Fruit fly (Drosophila melanogaster) whole organism: Measurements from ENCODE around the gene Zw10.
A peak's percentile ranks its signal among the peaks of the same experiment; 100 is the strongest.

Experiments used
- CG8478 ChIP-seq: fragments of >200 bp; optimal IDR thresholded peaks from 2 replicates; lab custom pipeline; 2018; ENCODE audit warnings: inconsistent platforms
- Dll ChIP-seq: fragments of >200 bp; optimal IDR thresholded peaks from 2 replicates; lab custom pipeline; 2017
- EcR ChIP-seq, 2 experiments: fragments of >200 bp; optimal IDR thresholded peaks; 2 replicates each; lab custom pipeline; 2017; ENCODE audit warnings: missing biosample characterization in 2 of 2, missing genetic modification characterization in 2 of 2, missing genetic modification reagents in 2 of 2
- pan ChIP-seq: fragments of >200 bp; optimal IDR thresholded peaks from 2 replicates; lab custom pipeline; 2017
- psq ChIP-seq: fragments of >200 bp; optimal IDR thresholded peaks from 2 replicates; lab custom pipeline; 2017
- usp ChIP-seq: fragments of >200 bp; optimal IDR thresholded peaks from 2 replicates; lab custom pipeline; 2017; ENCODE audit warnings: missing biosample characterization, missing genetic modification characterization, mixed read lengths

Zw10 gene

dm6 chrX:2603851-2604505 is at the start of gene Zw10, which contains the start of gene Klp3A:
Gene Zw10, plus strand, starts transcription at chrX:2604197.
Gene Klp3A, minus strand, starts transcription at chrX:2604052.
- TF ChIP-seq EcR (GFP tag; optimal IDR thresholded peaks at IDR 0.05; lab: Kevin White, UChicago), result no peak
- TF ChIP-seq CG8478 (lab: Kevin White, UChicago), result no peak
- TF ChIP-seq Dll, result no peak
- TF ChIP-seq pan (lab: Kevin White, UChicago), result no peak
- TF ChIP-seq usp, result no peak
- no peak for TF ChIP-seq psq (lab: Kevin White, UChicago)

dm6 chrX:2580319-2581008 is 23.5 kb upstream of the Zw10 start, which contains the start of the genes Vha36-3 and AANATL7:
Gene Vha36-3, minus strand, starts transcription at chrX:2580560.
Gene AANATL7, plus strand, starts transcription at chrX:2580958.
- TF ChIP-seq usp, result no peak
- no peak for TF ChIP-seq EcR (GFP tag; optimal IDR thresholded peaks at IDR 0.05; lab: Kevin White, UChicago)
- TF ChIP-seq Dll, result no peak
- TF ChIP-seq pan (lab: Kevin White, UChicago), result no peak
- TF ChIP-seq psq (lab: Kevin White, UChicago), result no peak
- TF ChIP-seq CG8478 (lab: Kevin White, UChicago), result no peak

dm6 chrX:2581793-2582503 is 22.0 kb upstream of the Zw10 start:
- no peak for TF ChIP-seq EcR (GFP tag; optimal IDR thresholded peaks at IDR 0.05; lab: Kevin White, UChicago)
- TF ChIP-seq CG8478 (lab: Kevin White, UChicago), result no peak
- TF ChIP-seq psq (lab: Kevin White, UChicago), result no peak
- no peak for TF ChIP-seq pan (lab: Kevin White, UChicago)
- TF ChIP-seq Dll, result no peak
- TF ChIP-seq usp, result no peak

- TF ChIP-seq Dll (no peak), EcR (GFP tag; optimal IDR thresholded peaks at IDR 0.05; lab: Kevin White, UChicago) (no peak), psq (lab: Kevin White, UChicago) (no peak), usp (no peak), CG8478 (lab: Kevin White, UChicago) (no peak), pan (lab: Kevin White, UChicago) (no peak)
Observed at dm6 chrX:2585055-2585715, 18.8 kb upstream of the Zw10 start, which contains the start of gene CG13760. Gene CG13760, minus strand, starts transcription at chrX:2585699.

DNA sequence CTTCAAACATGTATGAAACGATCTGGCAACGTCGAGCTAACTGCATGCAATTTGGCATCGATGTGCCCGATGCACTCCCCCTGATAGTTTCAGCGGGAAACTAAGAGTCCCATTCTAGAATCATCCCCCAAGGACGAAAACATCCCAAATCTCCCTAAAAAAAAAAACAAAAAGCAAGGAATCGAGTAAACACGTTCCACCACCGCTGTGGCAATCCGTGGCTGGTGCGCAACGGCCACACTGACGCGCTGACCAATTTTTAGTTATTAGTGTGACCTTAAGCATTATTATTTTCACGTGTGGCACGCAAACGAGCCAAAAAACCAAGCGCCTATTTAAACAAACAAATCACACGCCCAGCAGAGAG is 18.3 kb upstream of the Zw10 start, which contains the start of gene wds:
wds (plus strand) TSS at position 265 of the 367 bp plus-strand sequence.
- no peak for TF ChIP-seq EcR (GFP tag; optimal IDR thresholded peaks at IDR 0.05; lab: Kevin White, UChicago)
- TF ChIP-seq CG8478 (lab: Kevin White, UChicago), result no peak
- no peak for TF ChIP-seq usp
- no peak for TF ChIP-seq pan (lab: Kevin White, UChicago)
- TF ChIP-seq Dll, result no peak

- TF ChIP-seq psq (lab: Kevin White, UChicago) (no peak), pan (lab: Kevin White, UChicago) (no peak), CG8478 (lab: Kevin White, UChicago) (no peak), EcR (GFP tag; optimal IDR thresholded peaks at IDR 0.05; lab: Kevin White, UChicago) (no peak), Dll (peak; percentile 67), usp (no peak)
Observed at dm6 chrX:2588415-2589411, 15.3 kb upstream of the Zw10 start, which contains the start of gene egh. Gene egh, plus strand, starts transcription at chrX:2588503.

dm6 chrX:2589446-2590038 is 14.5 kb upstream of the Zw10 start:
- TF ChIP-seq CG8478 (lab: Kevin White, UChicago), result no peak
- TF ChIP-seq pan (lab: Kevin White, UChicago), result no peak
- TF ChIP-seq Dll, result no peak
- TF ChIP-seq EcR (GFP tag; optimal IDR thresholded peaks at IDR 0.05; lab: Kevin White, UChicago), result no peak
- no peak for TF ChIP-seq psq (lab: Kevin White, UChicago)
- TF ChIP-seq usp, result no peak

- TF ChIP-seq pan (lab: Kevin White, UChicago), result no peak
- TF ChIP-seq usp, result no peak
- TF ChIP-seq psq (lab: Kevin White, UChicago), result no peak
- no peak for TF ChIP-seq Dll
- no peak for TF ChIP-seq CG8478 (lab: Kevin White, UChicago)
- TF ChIP-seq EcR (GFP tag; optimal IDR thresholded peaks at IDR 0.05; lab: Kevin White, UChicago), result no peak
Observed at dm6 chrX:2590607-2591006, 13.4 kb upstream of the Zw10 start.

DNA sequence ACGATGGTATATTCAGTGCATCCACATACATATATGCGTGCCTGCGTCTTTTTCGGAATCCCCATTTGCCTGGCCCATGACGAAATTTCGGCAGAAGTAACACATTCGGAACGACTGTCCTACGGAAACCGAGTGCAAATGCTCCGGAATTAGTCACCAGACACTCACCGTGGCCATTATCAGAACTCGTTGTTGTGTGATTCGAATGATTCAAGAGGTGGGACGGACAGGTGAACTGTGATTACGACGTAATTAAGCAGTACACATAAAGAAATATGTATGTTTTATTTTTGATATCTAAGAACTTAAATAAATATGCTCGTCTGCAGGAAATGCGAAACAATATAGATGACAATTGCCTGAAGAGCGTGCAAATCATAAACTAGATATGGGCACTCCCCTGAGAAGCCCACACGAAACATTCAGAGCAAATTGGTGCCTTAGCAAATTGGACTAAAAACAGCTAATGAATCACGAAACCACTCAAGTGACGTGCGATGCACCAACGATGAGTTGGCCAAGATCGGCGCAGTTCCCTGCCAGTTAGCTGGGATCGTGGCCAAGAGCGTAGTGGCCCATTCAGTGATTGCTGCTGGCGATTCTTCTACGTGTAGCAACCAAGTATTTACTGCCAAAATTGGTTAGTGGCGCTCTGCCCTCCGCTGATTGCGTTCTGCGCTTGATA is 12.5 kb upstream of the Zw10 start:
- TF ChIP-seq pan (lab: Kevin White, UChicago) (no peak), psq (lab: Kevin White, UChicago) (no peak), Dll (no peak), CG8478 (lab: Kevin White, UChicago) (no peak), usp (no peak), EcR (GFP tag; optimal IDR thresholded peaks at IDR 0.05; lab: Kevin White, UChicago) (no peak)
